Worm (Caenorhabditis elegans) whole organism, mixed stage, embryonic: Measurements from ENCODE around the gene hcp-3.

ENCODE experiments used
- M03D4.4 ChIP-seq: sonication (generic microtip); optimal IDR thresholded peaks from 2 replicates; lab custom pipeline; 2017; ENCODE audit warnings: mild to moderate bottlenecking, missing genetic modification characterization, missing compliant biosample characterization
- bed-3 ChIP-seq: fragments of 200-800 bp; sonication (Bioruptor generic); optimal IDR thresholded peaks from 3 replicates; lab custom pipeline; 2018; ENCODE audit warnings: mild to moderate bottlenecking, missing genetic modification characterization, moderate library complexity, missing compliant biosample characterization
- ceh-39 ChIP-seq: fragments of 150-350 bp; optimal IDR thresholded peaks from 2 replicates; lab custom pipeline; 2014; ENCODE audit warnings: missing biosample characterization, missing genetic modification characterization
- ceh-43 ChIP-seq: fragments of 200-800 bp; sonication (Bioruptor generic); optimal IDR thresholded peaks from 2 replicates; lab custom pipeline; 2018; ENCODE audit warnings: mild to moderate bottlenecking, missing genetic modification characterization, moderate library complexity, missing compliant biosample characterization
- ceh-83 ChIP-seq: fragments of 200-800 bp; sonication (Bioruptor generic); optimal IDR thresholded peaks from 2 replicates; lab custom pipeline; 2018; ENCODE audit warnings: mild to moderate bottlenecking, missing genetic modification characterization, missing compliant biosample characterization
- ces-1 ChIP-seq: fragments of 150-350 bp; optimal IDR thresholded peaks from 2 replicates; lab custom pipeline; 2014; ENCODE audit warnings: missing biosample characterization, missing genetic modification reagents, missing genetic modification characterization
- cnd-1 ChIP-seq: fragments of 200-800 bp; sonication (Bioruptor generic); optimal IDR thresholded peaks from 2 replicates; lab custom pipeline; 2018; ENCODE audit warnings: mild to moderate bottlenecking, missing genetic modification characterization, missing compliant biosample characterization
- drap-1 ChIP-seq: fragments of 200-800 bp; sonication (Bioruptor generic); optimal IDR thresholded peaks from 3 replicates; lab custom pipeline; 2018; ENCODE audit warnings: mild to moderate bottlenecking, missing genetic modification characterization, missing compliant biosample characterization
- elt-1 ChIP-seq: sonication (generic microtip); optimal IDR thresholded peaks from 2 replicates; lab custom pipeline; 2017; ENCODE audit warnings: missing genetic modification characterization, mild to moderate bottlenecking, missing compliant biosample characterization, antibody characterized with exemption, moderate library complexity, borderline replicate concordance; ENCODE audit not compliant: insufficient read depth
- elt-3 ChIP-seq: fragments of 150-350 bp; optimal IDR thresholded peaks from 2 replicates; lab custom pipeline; 2014; ENCODE audit warnings: missing biosample characterization, missing genetic modification characterization
- flh-1 ChIP-seq: fragments of 200-800 bp; sonication (Bioruptor generic); optimal IDR thresholded peaks from 2 replicates; lab custom pipeline; 2018; ENCODE audit warnings: mild to moderate bottlenecking, missing genetic modification characterization, moderate library complexity, missing compliant biosample characterization
- hlh-1 ChIP-seq: fragments of 150-350 bp; optimal IDR thresholded peaks from 2 replicates; lab custom pipeline; 2014; ENCODE audit warnings: missing biosample characterization, missing genetic modification reagents, missing genetic modification characterization
- lin-13 ChIP-seq: fragments of 150-350 bp; optimal IDR thresholded peaks from 2 replicates; lab custom pipeline; 2014; ENCODE audit warnings: missing biosample characterization, missing genetic modification characterization
- lin-32 ChIP-seq: fragments of 200-800 bp; sonication (Bioruptor generic); optimal IDR thresholded peaks from 2 replicates; lab custom pipeline; 2018; ENCODE audit warnings: mild to moderate bottlenecking, missing genetic modification characterization, missing compliant biosample characterization
- lsy-2 ChIP-seq: fragments of 150-350 bp; optimal IDR thresholded peaks from 2 replicates; lab custom pipeline; 2014; ENCODE audit warnings: missing biosample characterization, missing genetic modification characterization
- mab-5 ChIP-seq: fragments of 150-350 bp; optimal IDR thresholded peaks from 2 replicates; lab custom pipeline; 2014; ENCODE audit warnings: missing biosample characterization, missing genetic modification characterization
- mep-1 ChIP-seq: fragments of 150-350 bp; optimal IDR thresholded peaks from 2 replicates; lab custom pipeline; 2017; ENCODE audit warnings: missing biosample characterization, missing genetic modification reagents, missing genetic modification characterization, inconsistent platforms
- mls-2 ChIP-seq: sonication (generic microtip); optimal IDR thresholded peaks from 2 replicates; lab custom pipeline; 2016; ENCODE audit warnings: mild to moderate bottlenecking, missing genetic modification characterization, moderate library complexity, missing compliant biosample characterization
- nhr-12 ChIP-seq: fragments of 150-350 bp; optimal IDR thresholded peaks from 2 replicates; lab custom pipeline; 2014; ENCODE audit warnings: missing biosample characterization, missing genetic modification characterization
- nhr-237 ChIP-seq: fragments of 150-350 bp; optimal IDR thresholded peaks from 2 replicates; lab custom pipeline; 2014; ENCODE audit warnings: missing biosample characterization, missing genetic modification characterization
- nhr-28 ChIP-seq: fragments of 150-350 bp; optimal IDR thresholded peaks from 2 replicates; lab custom pipeline; 2014; ENCODE audit warnings: missing biosample characterization, missing genetic modification characterization
- pha-4 ChIP-seq: fragments of 150-350 bp; optimal IDR thresholded peaks from 2 replicates; lab custom pipeline; 2018; ENCODE audit warnings: missing biosample characterization, missing genetic modification reagents, missing genetic modification characterization
- snpc-4 ChIP-seq: fragments of 150-350 bp; optimal IDR thresholded peaks from 2 replicates; lab custom pipeline; 2014; ENCODE audit warnings: missing biosample characterization, missing genetic modification characterization
- sptf-1 ChIP-seq: sonication (generic microtip); optimal IDR thresholded peaks from 2 replicates; lab custom pipeline; 2017; ENCODE audit warnings: mild to moderate bottlenecking, missing genetic modification characterization, moderate library complexity, missing compliant biosample characterization
- tbx-8 ChIP-seq: fragments of 200-800 bp; sonication (Bioruptor generic); optimal IDR thresholded peaks from 2 replicates; lab custom pipeline; 2018; ENCODE audit warnings: mild to moderate bottlenecking, missing genetic modification characterization, moderate library complexity, missing compliant biosample characterization
- unc-120 ChIP-seq: sonication (generic microtip); optimal IDR thresholded peaks from 2 replicates; lab custom pipeline; 2017; ENCODE audit warnings: missing genetic modification characterization, missing compliant biosample characterization; ENCODE audit not compliant: poor library complexity, severe bottlenecking
- unc-39 ChIP-seq: fragments of 150-350 bp; optimal IDR thresholded peaks from 2 replicates; lab custom pipeline; 2014; ENCODE audit warnings: missing biosample characterization, missing genetic modification characterization
- unc-62 ChIP-seq: fragments of 150-350 bp; optimal IDR thresholded peaks from 2 replicates; lab custom pipeline; 2014; ENCODE audit warnings: missing biosample characterization, missing genetic modification reagents, missing genetic modification characterization
- zip-8 ChIP-seq: fragments of 150-350 bp; optimal IDR thresholded peaks from 2 replicates; lab custom pipeline; 2014; ENCODE audit warnings: missing biosample characterization, missing genetic modification characterization
- ztf-11 ChIP-seq: fragments of 150-350 bp; optimal IDR thresholded peaks from 2 replicates; lab custom pipeline; 2014; ENCODE audit warnings: missing biosample characterization, missing genetic modification characterization

Gene hcp-3

ce11 chrIII:9617599-9618262, 1.5 kb upstream of the hcp-3 start:
- TF ChIP-seq nhr-28 (tag; lab: Kevin White, UChicago) = no peak
- no peak for TF ChIP-seq zip-8 (tag; lab: Kevin White, UChicago)
- TF ChIP-seq ceh-83 = no peak
- no peak for TF ChIP-seq unc-62
- no peak for TF ChIP-seq lin-32

DNA sequence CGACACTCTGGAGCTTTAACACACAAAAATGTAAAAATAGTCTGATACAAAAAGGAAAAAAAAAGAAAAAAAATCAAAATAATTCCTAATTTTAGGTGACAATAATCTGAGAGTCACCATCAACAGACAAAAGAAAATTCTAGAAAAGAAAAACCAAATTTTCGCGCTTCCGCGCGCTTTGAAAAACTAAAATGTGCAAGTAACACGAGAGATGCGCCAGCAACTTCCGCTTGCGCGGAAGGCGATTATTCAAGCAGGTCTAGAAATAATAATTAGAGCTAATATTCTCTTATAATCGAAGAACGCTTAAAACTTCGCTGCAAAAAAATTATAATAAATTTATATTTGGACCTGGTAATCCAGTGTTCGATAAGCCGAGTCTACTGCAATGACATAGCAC, 663 bp upstream of the hcp-3 start:
- no peak for TF ChIP-seq ceh-39
- peak; percentile 44 for TF ChIP-seq lin-13 (tag; lab: Kevin White, UChicago)
- TF ChIP-seq ceh-83 = peak; percentile 65

ce11 chrIII:9615114-9615513, 1.2 kb downstream of the hcp-3 start:
- no peak for TF ChIP-seq pha-4 (tag; lab: Kevin White, UChicago)
- no peak for TF ChIP-seq M03D4.4 (tag; lab: Kevin White, UChicago)
- no peak for TF ChIP-seq elt-1 (tag; lab: Kevin White, UChicago)
- no peak for TF ChIP-seq zip-8 (tag; lab: Kevin White, UChicago)
- no peak for TF ChIP-seq lsy-2
- TF ChIP-seq unc-39 = no peak
- TF ChIP-seq snpc-4 = no peak
- TF ChIP-seq hlh-1 = no peak
- TF ChIP-seq, all 35 proteins: peak for 0

DNA sequence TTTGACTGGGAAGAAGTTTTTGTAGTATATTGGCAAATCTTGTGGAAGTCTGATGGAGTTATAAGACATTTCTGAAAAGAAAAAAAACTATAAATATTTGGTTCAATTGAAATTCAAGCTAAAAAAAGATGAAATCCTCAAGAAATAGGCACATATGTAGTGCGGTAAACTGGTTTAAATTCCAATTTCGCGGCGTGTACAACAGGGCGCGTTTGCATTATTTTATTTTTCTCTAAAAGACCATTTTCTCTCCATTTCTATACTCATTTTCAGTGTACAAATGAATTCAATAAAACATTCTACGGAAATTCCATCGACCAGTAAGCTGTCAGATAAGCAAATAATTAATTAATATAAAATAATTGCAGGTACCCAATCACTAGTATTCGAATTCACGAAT, 2.1 kb downstream of the hcp-3 start, which contains the start of the genes pri-1 and F58A4.6:
Gene pri-1 (minus strand): TSS at position 71 of the 400 bp plus-strand sequence.
Gene F58A4.6 (plus strand): TSS at position 272 of the 400 bp plus-strand sequence.
- TF ChIP-seq M03D4.4 (tag; lab: Kevin White, UChicago) (no peak), mab-5 (tag; lab: Kevin White, UChicago) (no peak), elt-1 (tag; lab: Kevin White, UChicago) (no peak), sptf-1 (tag; lab: Kevin White, UChicago) (no peak), ceh-83 (no peak), ceh-43 (GFP tag; lab: Kevin White, UChicago) (no peak), nhr-12 (tag; lab: Kevin White, UChicago) (no peak), cnd-1 (tag; lab: Kevin White, UChicago) (no peak), unc-120 (no peak), drap-1 (GFP tag; lab: Kevin White, UChicago) (no peak), nhr-237 (peak; percentile 11), tbx-8 (GFP tag; lab: Kevin White, UChicago) (no peak), ces-1 (no peak), lsy-2 (peak; percentile 38)

- no peak for TF ChIP-seq ztf-11
- no peak for TF ChIP-seq drap-1 (GFP tag; lab: Kevin White, UChicago)
- TF ChIP-seq lin-13 (tag; lab: Kevin White, UChicago) = no peak
- TF ChIP-seq flh-1 (GFP tag; lab: Kevin White, UChicago) = no peak
- no peak for TF ChIP-seq tbx-8 (GFP tag; lab: Kevin White, UChicago)
- no peak for TF ChIP-seq ceh-39
Observed at ce11 chrIII:9612097-9612496, 4.2 kb downstream of the hcp-3 start, which contains the start of gene bbs-4. TSS of gene bbs-4 (minus strand) at chrIII:9612197.

- no peak for TF ChIP-seq nhr-237
- TF ChIP-seq mab-5 (tag; lab: Kevin White, UChicago) = no peak
- TF ChIP-seq mep-1 (tag; lab: Kevin White, UChicago) = no peak
- no peak for TF ChIP-seq lin-13 (tag; lab: Kevin White, UChicago)
- TF ChIP-seq mls-2 (tag; lab: Kevin White, UChicago) = no peak
- TF ChIP-seq elt-3 = no peak
- no peak for TF ChIP-seq bed-3 (GFP tag; lab: Kevin White, UChicago)
- TF ChIP-seq nhr-12 (tag; lab: Kevin White, UChicago) = no peak
- TF ChIP-seq ceh-43 (GFP tag; lab: Kevin White, UChicago) = no peak
- TF ChIP-seq ces-1 = no peak
- no peak for TF ChIP-seq ceh-83
- TF ChIP-seq zip-8 (tag; lab: Kevin White, UChicago) = no peak
- no peak for TF ChIP-seq ceh-39
- no peak for TF ChIP-seq cnd-1 (tag; lab: Kevin White, UChicago)
- TF ChIP-seq hlh-1 = no peak
- no peak for TF ChIP-seq elt-1 (tag; lab: Kevin White, UChicago)
- TF ChIP-seq sptf-1 (tag; lab: Kevin White, UChicago) = no peak
- no peak for TF ChIP-seq snpc-4
- no peak for TF ChIP-seq M03D4.4 (tag; lab: Kevin White, UChicago)
Observed at ce11 chrIII:9608650-9609049, 7.6 kb downstream of the hcp-3 start, which contains the start of gene clec-161. TSS of gene clec-161 (minus strand) at chrIII:9608750.
